Fruit fly (Drosophila melanogaster) whole organism, larva: Measurements from ENCODE around the gene CG13127.
A peak's percentile ranks its signal among the peaks of the same experiment; 100 is the strongest.

Experiments
- noc ChIP-seq: fragments of 200-800 bp; sonication (Bioruptor generic); optimal IDR thresholded peaks from 3 replicates; lab custom pipeline; 2019; ENCODE audit warnings: missing biosample characterization, mild to moderate bottlenecking, missing genetic modification characterization, moderate library complexity

The CG13127 gene

dm6 chr2L:10009800-10010658 is 16.4 kb upstream of the CG13127 start:
- peak; percentile 99 for TF ChIP-seq noc (tag; lab: Kevin White, UChicago)

dm6 chr2L:10017363-10017762 is 9.1 kb upstream of the CG13127 start, which contains the start of gene CG13131:
TSS of gene CG13131 (minus strand) at chr2L:10017463.
- TF ChIP-seq noc (tag; lab: Kevin White, UChicago), result no peak

dm6 chr2L:10032415-10032814 is 5.9 kb downstream of the CG13127 start, which contains the start of gene obst-B:
TSS of gene obst-B (plus strand) at chr2L:10032690.
- no peak for TF ChIP-seq noc (tag; lab: Kevin White, UChicago)

dm6 chr2L:10033410-10033809 is 6.9 kb downstream of the CG13127 start:
- no peak for TF ChIP-seq noc (tag; lab: Kevin White, UChicago)

dm6 chr2L:10035786-10036364 is 9.4 kb downstream of the CG13127 start:
- no peak for TF ChIP-seq noc (tag; lab: Kevin White, UChicago)

DNA sequence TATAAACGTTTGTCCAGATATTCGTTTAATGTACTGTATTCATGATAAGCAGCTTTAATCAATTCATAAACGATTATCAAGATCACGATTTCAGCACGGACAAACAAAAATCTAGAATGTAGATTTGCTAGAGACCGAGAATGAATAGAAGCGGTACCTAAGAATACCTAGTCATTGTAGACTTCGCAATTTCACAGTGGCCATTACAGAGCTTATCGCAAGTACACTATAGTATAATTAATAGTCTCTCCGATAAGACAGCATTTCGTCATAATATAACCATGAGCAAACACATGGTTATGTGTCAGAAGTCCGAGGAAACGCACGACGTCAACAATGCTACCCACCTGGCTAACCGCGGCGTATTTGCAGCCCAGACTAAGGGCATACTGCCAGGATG is 22.8 kb downstream of the CG13127 start, which contains the start of gene CG33301:
CG33301 (plus strand) TSS at position 301 of the 400 bp plus-strand sequence.
- TF ChIP-seq noc (tag; lab: Kevin White, UChicago), result no peak

dm6 chr2L:10053583-10054263 is 27.2 kb downstream of the CG13127 start, which contains the start of gene Cpr31A:
TSS of gene Cpr31A (plus strand) at chr2L:10054213.
- TF ChIP-seq noc (tag; lab: Kevin White, UChicago), result no peak

dm6 chr2L:10056705-10057104 is 30.2 kb downstream of the CG13127 start, which contains the start of gene Pen:
TSS of gene Pen (plus strand) at chr2L:10056900.
- TF ChIP-seq noc (tag; lab: Kevin White, UChicago), result no peak

DNA sequence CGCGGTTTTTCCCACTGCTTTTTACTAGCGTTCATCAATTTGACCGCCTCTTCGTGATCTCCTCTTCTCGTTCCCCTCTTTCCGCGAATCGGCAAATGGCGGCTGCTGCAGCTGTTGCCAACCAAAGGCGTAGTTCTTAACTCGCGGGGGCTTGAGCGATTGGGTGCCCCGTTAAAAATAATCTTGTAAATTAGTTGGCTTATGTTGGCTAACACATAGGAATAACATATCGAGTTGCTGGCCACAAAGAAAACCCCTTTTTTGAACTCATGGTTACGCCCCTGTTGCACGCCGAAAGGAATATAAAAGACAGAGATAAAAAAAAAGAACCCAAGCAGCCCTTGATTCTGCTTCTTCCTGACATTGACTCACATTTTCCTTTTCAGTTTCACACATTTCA is 30.8 kb downstream of the CG13127 start:
- no peak for TF ChIP-seq noc (tag; lab: Kevin White, UChicago)

dm6 chr2L:10060516-10060915 is 34.0 kb downstream of the CG13127 start, which contains the start of gene Spn31A:
TSS of gene Spn31A (plus strand) at chr2L:10060816.
- no peak for TF ChIP-seq noc (tag; lab: Kevin White, UChicago)

DNA sequence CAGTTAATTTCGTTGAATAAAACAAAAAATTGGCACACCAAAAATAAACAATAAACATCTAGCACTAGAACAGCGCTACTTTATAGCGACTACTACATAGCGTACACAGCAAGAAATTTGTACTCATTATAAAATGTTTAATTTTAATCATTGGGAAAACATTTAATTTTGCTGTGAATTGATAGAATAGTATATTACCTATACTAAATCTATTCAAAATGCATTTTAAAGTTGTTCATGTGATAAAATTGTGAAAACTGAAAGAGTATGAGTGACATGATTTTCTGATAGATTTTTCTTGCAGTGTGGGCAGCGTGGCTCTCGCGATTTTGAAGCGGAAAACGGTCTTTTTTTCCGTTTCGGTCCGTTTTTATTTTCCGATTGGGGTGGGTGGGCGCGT is 34.8 kb downstream of the CG13127 start:
- no peak for TF ChIP-seq noc (tag; lab: Kevin White, UChicago)

- TF ChIP-seq noc (tag; lab: Kevin White, UChicago), result no peak
Measured at dm6 chr2L:10064754-10065153, 38.3 kb downstream of the CG13127 start.
